Worm (Caenorhabditis elegans): ENCODE measurements around the gene cyn-1.

Gene cyn-1

DNA sequence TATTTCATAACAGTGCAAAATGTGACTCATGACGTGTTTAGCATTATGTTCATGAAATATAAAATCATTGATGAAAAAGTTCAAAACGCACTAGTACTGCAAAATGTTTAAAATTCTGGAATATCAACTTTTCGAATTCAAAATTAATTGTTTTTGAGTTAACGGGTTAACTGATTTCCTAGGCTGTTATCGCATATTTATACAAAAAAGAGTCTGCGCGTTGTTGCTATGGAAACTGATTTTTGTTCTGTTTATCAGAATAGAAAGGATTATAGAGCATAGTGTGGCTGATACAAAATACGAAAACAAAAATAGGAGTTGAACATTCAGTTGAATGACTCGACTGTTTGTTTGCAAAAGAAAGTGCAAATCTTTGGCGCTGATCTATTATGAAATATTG lies 38.3 kb upstream of the cyn-1 start:
- TF ChIP-seq isw-1 (GFP tag; IDR thresholded peaks at IDR 0.05) (no peak), snu-23 (GFP tag; optimal IDR thresholded peaks at IDR 0.05) (no peak), lin-15B (tag; optimal IDR thresholded peaks at IDR 0.05) (no peak), lsy-2 (tag; optimal IDR thresholded peaks at IDR 0.05) (no peak), nhr-77 (tag; optimal IDR thresholded peaks at IDR 0.05) (no peak), nhr-76 (tag; optimal IDR thresholded peaks at IDR 0.05) (no peak), nhr-47 (tag; optimal IDR thresholded peaks at IDR 0.05) (no peak), nhr-19 (GFP tag; conservative IDR thresholded peaks at IDR 0.05) (no peak), lin-35 (GFP tag; optimal IDR thresholded peaks at IDR 0.05) (no peak), efl-1 (optimal IDR thresholded peaks at IDR 0.05) (no peak), efl-1 (GFP tag; optimal IDR thresholded peaks at IDR 0.05 in 1 of 2) (no peak), pax-3 (tag; optimal IDR thresholded peaks at IDR 0.05) (peak; percentile 54), fkh-8 (tag; optimal IDR thresholded peaks at IDR 0.05) (peak; percentile 66), aha-1 (tag; optimal IDR thresholded peaks at IDR 0.05) (no peak), ceh-90 (tag; optimal IDR thresholded peaks at IDR 0.05) (peak; percentile 3), lir-3 (tag; optimal IDR thresholded peaks at IDR 0.05; ENCODE audit: poor library complexity) (no peak)

DNA sequence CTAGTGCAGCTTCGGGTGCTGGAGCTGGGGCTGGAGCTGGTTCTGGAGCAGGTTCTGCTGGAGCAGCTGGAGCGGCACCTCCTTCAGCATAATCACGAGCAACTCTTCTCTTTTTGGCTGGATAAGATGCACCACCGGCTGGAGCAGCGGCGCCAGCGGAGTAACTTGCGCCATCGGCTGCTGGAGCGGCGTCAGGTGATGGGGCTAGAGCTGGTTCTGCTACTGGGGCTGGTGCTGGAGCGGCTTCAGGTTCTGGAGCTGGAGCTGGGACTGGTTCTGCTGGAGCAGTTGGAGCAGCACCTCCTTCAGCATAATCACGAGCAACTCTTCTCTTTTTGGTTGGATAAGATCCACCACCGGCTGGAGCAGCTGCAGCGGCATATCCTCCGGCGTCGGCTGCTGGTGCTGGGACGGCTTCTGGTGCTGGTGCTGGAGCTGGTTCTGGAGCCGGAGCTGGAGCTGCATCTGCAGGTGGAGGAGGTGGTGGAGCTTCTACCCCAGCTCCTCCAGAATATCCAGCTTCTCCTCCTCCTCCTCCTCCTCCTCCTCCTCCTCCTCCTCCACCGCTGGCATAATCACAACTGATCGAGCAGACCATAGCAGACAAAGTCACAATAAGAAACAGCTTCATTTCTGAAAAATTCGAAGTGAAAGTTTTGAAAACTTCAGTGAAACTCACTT lies 36.6 kb upstream of the cyn-1 start, which contains the start of gene F47B8.13:
Gene F47B8.13 (minus strand): TSS at position 631 of the 681 bp plus-strand sequence.
- TF ChIP-seq ceh-8 (GFP tag; optimal IDR thresholded peaks at IDR 0.05) = peak; percentile 40
- no peak for TF ChIP-seq hlh-17 (GFP tag; optimal IDR thresholded peaks at IDR 0.05; ENCODE audit: borderline replicate concordance)

DNA sequence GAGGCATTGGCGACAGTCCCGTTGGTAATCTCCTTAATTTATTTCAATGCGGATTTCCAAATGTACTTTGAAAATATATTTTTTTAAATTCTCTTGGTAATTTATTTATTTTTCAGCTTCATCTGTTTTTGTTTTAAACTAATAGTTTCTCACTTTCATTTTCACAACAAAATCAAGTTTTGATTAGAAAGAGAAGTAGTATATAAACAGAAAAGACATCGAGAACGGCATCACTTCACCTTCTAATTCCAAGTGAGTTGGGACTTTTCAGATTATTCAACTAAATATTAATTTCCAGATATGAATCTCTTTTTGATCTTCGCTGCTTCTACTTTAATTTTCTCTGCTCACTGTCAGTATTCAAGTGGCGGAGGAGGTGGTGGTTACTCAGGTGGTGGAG lies 35.6 kb upstream of the cyn-1 start, which contains the start of gene F47B8.14:
Gene F47B8.14 (plus strand): TSS at position 301 of the 400 bp plus-strand sequence.
- TF ChIP-seq lin-13 (GFP tag; optimal IDR thresholded peaks at IDR 0.05) (no peak), hpl-2 (GFP tag; optimal IDR thresholded peaks at IDR 0.05) (no peak), efl-3 (GFP tag; optimal IDR thresholded peaks at IDR 0.05) (no peak), lin-35 (GFP tag; optimal IDR thresholded peaks at IDR 0.05) (no peak), elt-2 (tag; optimal IDR thresholded peaks at IDR 0.05) (no peak), pag-3 (tag; optimal IDR thresholded peaks at IDR 0.05; ENCODE audit: borderline replicate concordance, insufficient read depth) (no peak), jun-1 (tag; optimal IDR thresholded peaks at IDR 0.05) (no peak), mep-1 (tag; optimal IDR thresholded peaks at IDR 0.05) (no peak), hlh-17 (GFP tag; optimal IDR thresholded peaks at IDR 0.05; ENCODE audit: borderline replicate concordance) (no peak), ces-1 (GFP tag; optimal IDR thresholded peaks at IDR 0.05) (no peak), tlp-1 (tag; optimal IDR thresholded peaks at IDR 0.05) (no peak), egl-13 (tag; optimal IDR thresholded peaks at IDR 0.05) (no peak), sup-37 (GFP tag; optimal IDR thresholded peaks at IDR 0.05) (no peak), aha-1 (tag; optimal IDR thresholded peaks at IDR 0.05) (no peak), fkh-10 (GFP tag; optimal IDR thresholded peaks at IDR 0.05) (no peak), unc-30 (tag; optimal IDR thresholded peaks at IDR 0.05) (no peak), nhr-12 (tag; optimal IDR thresholded peaks at IDR 0.05) (no peak), nhr-71 (tag; optimal IDR thresholded peaks at IDR 0.05) (no peak), zag-1 (tag; optimal IDR thresholded peaks at IDR 0.05) (no peak), ztf-4 (tag; optimal IDR thresholded peaks at IDR 0.05) (no peak)

DNA sequence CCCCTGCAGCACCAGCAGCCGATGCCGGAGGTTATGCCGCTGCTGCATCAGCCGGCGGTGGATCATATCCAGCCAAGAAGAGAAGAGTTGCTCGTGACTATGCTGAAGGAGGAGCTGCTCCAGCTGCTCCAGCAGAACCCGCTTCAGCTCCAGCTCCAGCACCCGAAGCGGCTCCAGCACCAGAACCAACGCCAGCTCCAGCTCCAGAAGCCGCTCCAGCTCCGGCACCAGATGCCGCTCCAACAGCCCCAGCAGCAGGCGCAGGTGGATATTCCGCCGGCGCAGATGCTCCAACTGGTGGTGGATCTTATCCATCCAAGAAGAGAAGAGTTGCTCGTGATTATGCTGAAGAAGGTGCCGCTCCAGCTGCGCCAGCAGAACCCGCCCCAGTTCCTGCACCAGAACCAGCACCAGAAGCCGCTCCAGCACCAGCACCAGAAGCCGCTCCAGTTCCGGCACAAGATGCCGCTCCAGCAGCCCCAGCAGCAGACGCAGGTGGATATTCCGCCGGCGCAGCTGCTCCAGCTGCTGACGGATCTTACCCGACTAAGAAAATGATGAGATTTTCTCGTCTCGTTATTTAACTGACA lies 35.1 kb upstream of the cyn-1 start:
- TF ChIP-seq xbp-1 (tag; optimal IDR thresholded peaks at IDR 0.05) = no peak
- TF ChIP-seq efl-1 (optimal IDR thresholded peaks at IDR 0.05) = no peak
- TF ChIP-seq efl-1 (GFP tag; optimal IDR thresholded peaks at IDR 0.05 in 1 of 2) = peak in 1 of 2 experiments; percentile 61

All from whole organism, L1 larva.